Fruit fly (Drosophila melanogaster) whole organism, embryonic: ENCODE results near the gene CG44355.

Experiments used
- B-H1 ChIP-seq: fragments of 200-800 bp; sonication (Bioruptor generic); IDR thresholded peaks from 3 replicates; pipeline ENCODE4 v1.3.6; 2022; ENCODE audit warnings: missing biosample characterization, missing genetic modification characterization
- CG10979 ChIP-seq: fragments of 200-800 bp; sonication (Bioruptor generic); optimal IDR thresholded peaks from 2 replicates; lab custom pipeline; 2018; ENCODE audit warnings: missing biosample characterization, mild to moderate bottlenecking, missing genetic modification characterization, moderate library complexity
- CG11456 ChIP-seq: fragments of 200-800 bp; sonication (Bioruptor generic); IDR thresholded peaks from 3 replicates; pipeline ENCODE4 v1.3.6; 2022; ENCODE audit warnings: missing biosample characterization, missing genetic modification characterization
- CG12155 ChIP-seq: fragments of 200-800 bp; sonication (Bioruptor generic); optimal IDR thresholded peaks from 3 replicates; lab custom pipeline; 2016; ENCODE audit warnings: missing biosample characterization, missing genetic modification characterization
- CG17186 ChIP-seq: fragments of 200-800 bp; sonication (Bioruptor generic); optimal IDR thresholded peaks from 3 replicates; lab custom pipeline; 2017; ENCODE audit warnings: missing biosample characterization, missing genetic modification reagents, missing genetic modification characterization
- CG18764 ChIP-seq: fragments of 200-800 bp; sonication (Bioruptor generic); optimal IDR thresholded peaks from 3 replicates; lab custom pipeline; 2016; ENCODE audit warnings: missing biosample characterization, missing genetic modification characterization
- CG2129 ChIP-seq: fragments of 200-800 bp; sonication (Bioruptor generic); IDR thresholded peaks from 2 replicates; pipeline ENCODE4 v1.3.6; 2022; ENCODE audit warnings: missing biosample characterization, missing genetic modification characterization; ENCODE audit not compliant: partially characterized antibody
- CG32772 ChIP-seq: fragments of 200-800 bp; sonication (Bioruptor generic); IDR thresholded peaks from 2 replicates; pipeline ENCODE4 v1.3.6; 2022; ENCODE audit warnings: missing biosample characterization, missing genetic modification characterization
- CG42726 ChIP-seq: fragments of 200-800 bp; sonication (Bioruptor generic); IDR thresholded peaks from 2 replicates; pipeline ENCODE4 v1.3.6; 2022; ENCODE audit warnings: missing biosample characterization, missing genetic modification characterization; ENCODE audit not compliant: partially characterized antibody
- CG4404 ChIP-seq: fragments of 200-800 bp; sonication (Bioruptor generic); IDR thresholded peaks from 2 replicates; pipeline ENCODE4 v1.3.6; 2022; ENCODE audit warnings: missing biosample characterization, missing genetic modification characterization
- CG4854 ChIP-seq: fragments of 200-800 bp; sonication (Bioruptor generic); optimal IDR thresholded peaks from 2 replicates; lab custom pipeline; 2016; ENCODE audit warnings: missing biosample characterization, missing genetic modification characterization, inconsistent platforms
- CG5245 ChIP-seq: fragments of 200-800 bp; sonication (Bioruptor generic); optimal IDR thresholded peaks from 3 replicates; lab custom pipeline; 2016; ENCODE audit warnings: missing biosample characterization, missing genetic modification characterization
- CG6854 ChIP-seq: fragments of 200-800 bp; sonication (Bioruptor generic); optimal IDR thresholded peaks from 3 replicates; lab custom pipeline; 2017; ENCODE audit warnings: missing biosample characterization, mild to moderate bottlenecking, missing genetic modification characterization
- CG7372 ChIP-seq: fragments of 200-800 bp; sonication (Bioruptor generic); IDR thresholded peaks from 2 replicates; pipeline ENCODE4 v1.3.6; 2022; ENCODE audit warnings: missing biosample characterization, missing genetic modification characterization
- CHES-1-like ChIP-seq: fragments of 200-800 bp; sonication (Bioruptor generic); optimal IDR thresholded peaks from 2 replicates; lab custom pipeline; 2016; ENCODE audit warnings: missing biosample characterization, missing genetic modification characterization
- Dek ChIP-seq: fragments of 200-800 bp; sonication (Bioruptor generic); optimal IDR thresholded peaks from 3 replicates; lab custom pipeline; 2019; ENCODE audit warnings: missing biosample characterization, mild to moderate bottlenecking, missing genetic modification characterization, moderate library complexity
- Dref ChIP-seq: fragments of 200-800 bp; sonication (Bioruptor generic); IDR thresholded peaks from 2 replicates; pipeline ENCODE4 v1.3.6; 2022; ENCODE audit warnings: missing biosample characterization, missing genetic modification characterization
- Hmx ChIP-seq: fragments of 200-800 bp; sonication (Bioruptor generic); optimal IDR thresholded peaks from 2 replicates; lab custom pipeline; 2016; ENCODE audit warnings: missing biosample characterization, missing genetic modification characterization
- Lhr ChIP-seq: fragments of 200-800 bp; sonication (Bioruptor generic); optimal IDR thresholded peaks from 3 replicates; lab custom pipeline; 2017; ENCODE audit warnings: mild to moderate bottlenecking, missing biosample characterization, missing genetic modification reagents, missing genetic modification characterization
- Mes4 ChIP-seq: fragments of 200-800 bp; sonication (Bioruptor generic); optimal IDR thresholded peaks from 2 replicates; lab custom pipeline; 2016; ENCODE audit warnings: missing biosample characterization, missing genetic modification characterization
- NC2α ChIP-seq: fragments of 200-800 bp; sonication (Bioruptor generic); optimal IDR thresholded peaks from 2 replicates; lab custom pipeline; 2016; ENCODE audit warnings: missing biosample characterization, missing genetic modification characterization
- PHDP ChIP-seq: fragments of 200-800 bp; sonication (Bioruptor generic); optimal IDR thresholded peaks from 3 replicates; lab custom pipeline; 2018; ENCODE audit warnings: missing biosample characterization, mild to moderate bottlenecking, missing genetic modification characterization, moderate library complexity
- Pdp1 ChIP-seq, 2 experiments: fragments of 200-800 bp; sonication (Bioruptor generic); optimal IDR thresholded peaks; 3 replicates each; lab custom pipeline; 2016; ENCODE audit warnings: missing biosample characterization in 2 of 2, missing genetic modification characterization in 2 of 2, mild to moderate bottlenecking in 1 of 2, moderate library complexity in 1 of 2
- Ravus ChIP-seq: fragments of 200-800 bp; sonication (Bioruptor generic); IDR thresholded peaks from 2 replicates; pipeline ENCODE4 v1.3.6; 2022; ENCODE audit warnings: missing biosample characterization, missing genetic modification characterization
- Rfx ChIP-seq: fragments of 200-800 bp; sonication (Bioruptor generic); IDR thresholded peaks from 2 replicates; pipeline ENCODE4 v1.3.6; 2022; ENCODE audit warnings: missing biosample characterization, missing genetic modification characterization
- Six4 ChIP-seq: fragments of 200-800 bp; sonication (Bioruptor generic); optimal IDR thresholded peaks from 2 replicates; lab custom pipeline; 2016; ENCODE audit warnings: missing biosample characterization, missing genetic modification characterization
- Trl ChIP-seq, 3 experiments: fragments of >200 bp in 2 of 3; fragments of 200-800 bp in 1 of 3; sonication (Bioruptor generic) in 1 of 3; optimal IDR thresholded peaks; 2 replicates in 1 of 3; 3 replicates in 2 of 3; lab custom pipeline; 2016 to 2017; ENCODE audit warnings: missing biosample characterization in 1 of 3, missing genetic modification characterization in 1 of 3
- abd-A ChIP-seq: fragments of 200-800 bp; sonication (Bioruptor generic); optimal IDR thresholded peaks from 3 replicates; lab custom pipeline; 2019; ENCODE audit warnings: missing biosample characterization, mild to moderate bottlenecking, missing genetic modification characterization, moderate library complexity
- ac ChIP-seq: fragments of 200-800 bp; sonication (Bioruptor generic); optimal IDR thresholded peaks from 3 replicates; lab custom pipeline; 2017; ENCODE audit warnings: missing biosample characterization, mild to moderate bottlenecking, missing genetic modification characterization
- br ChIP-seq: fragments of >200 bp; optimal IDR thresholded peaks from 2 replicates; lab custom pipeline; 2017
- crc ChIP-seq: fragments of 200-800 bp; sonication (Bioruptor generic); optimal IDR thresholded peaks from 2 replicates; lab custom pipeline; 2016; ENCODE audit warnings: missing biosample characterization, missing genetic modification characterization
- da ChIP-seq: fragments of 200-800 bp; sonication (Bioruptor generic); optimal IDR thresholded peaks from 2 replicates; lab custom pipeline; 2016; ENCODE audit warnings: missing biosample characterization, missing genetic modification characterization
- gcm ChIP-seq: fragments of 200-800 bp; sonication (Bioruptor generic); optimal IDR thresholded peaks from 2 replicates; lab custom pipeline; 2019; ENCODE audit warnings: missing biosample characterization, mild to moderate bottlenecking, missing genetic modification characterization, moderate library complexity
- h ChIP-seq: fragments of >200 bp; optimal IDR thresholded peaks from 2 replicates; lab custom pipeline; 2017
- hkb ChIP-seq, 2 experiments: fragments of 200-800 bp in 1 of 2; fragments of >200 bp in 1 of 2; sonication (Bioruptor generic) in 1 of 2; IDR thresholded peaks in 1 of 2; optimal IDR thresholded peaks in 1 of 2; 2 replicates each; pipeline versions ENCODE4 v1.3.6 to Lab custom; 2017 to 2022; ENCODE audit warnings: missing biosample characterization in 1 of 2, missing genetic modification characterization in 1 of 2
- lov ChIP-seq, 2 experiments: fragments of 200-800 bp in 1 of 2; fragments of >200 bp in 1 of 2; sonication (Bioruptor generic) in 1 of 2; IDR thresholded peaks in 1 of 2; optimal IDR thresholded peaks in 1 of 2; 2 replicates in 1 of 2; 3 replicates in 1 of 2; pipeline versions ENCODE4 v1.3.6 to Lab custom; 2017 to 2022; ENCODE audit warnings: missing biosample characterization in 1 of 2, missing genetic modification characterization in 1 of 2
- nerfin-1 ChIP-seq: fragments of 200-800 bp; sonication (Bioruptor generic); optimal IDR thresholded peaks from 3 replicates; lab custom pipeline; 2019; ENCODE audit warnings: missing biosample characterization, mild to moderate bottlenecking, missing genetic modification characterization, moderate library complexity
- pfk ChIP-seq: fragments of 200-800 bp; sonication (Bioruptor generic); optimal IDR thresholded peaks from 2 replicates; lab custom pipeline; 2018; ENCODE audit warnings: missing biosample characterization, mild to moderate bottlenecking, missing genetic modification characterization, moderate library complexity
- pros ChIP-seq: fragments of 200-800 bp; sonication (Bioruptor generic); optimal IDR thresholded peaks from 3 replicates; lab custom pipeline; 2019; ENCODE audit warnings: missing biosample characterization, mild to moderate bottlenecking, missing genetic modification characterization, moderate library complexity
- psq ChIP-seq: fragments of 200-800 bp; sonication (Bioruptor generic); optimal IDR thresholded peaks from 2 replicates; lab custom pipeline; 2017; ENCODE audit warnings: missing biosample characterization, missing genetic modification characterization
- sc ChIP-seq, 3 experiments: fragments of >200 bp in 2 of 3; fragments of 200-800 bp in 1 of 3; sonication (Bioruptor generic) in 1 of 3; optimal IDR thresholded peaks; 2 replicates in 2 of 3; 3 replicates in 1 of 3; lab custom pipeline; 2017; ENCODE audit warnings: mild to moderate bottlenecking in 1 of 3, missing biosample characterization in 1 of 3, missing genetic modification characterization in 1 of 3, missing genetic modification reagents in 1 of 3
- sim ChIP-seq: fragments of 200-800 bp; sonication (Bioruptor generic); IDR thresholded peaks from 2 replicates; pipeline ENCODE4 v1.3.6; 2022; ENCODE audit warnings: missing biosample characterization, missing genetic modification characterization
- sna ChIP-seq: fragments of 200-800 bp; sonication (Bioruptor generic); IDR thresholded peaks from 2 replicates; pipeline ENCODE4 v1.3.6; 2022; ENCODE audit warnings: missing biosample characterization, missing genetic modification characterization; ENCODE audit not compliant: partially characterized antibody
- ttk ChIP-seq: fragments of 200-800 bp; sonication (Bioruptor generic); IDR thresholded peaks from 2 replicates; pipeline ENCODE4 v2.1.2; 2022; ENCODE audit warnings: missing biosample characterization, missing genetic modification characterization
- tup ChIP-seq: fragments of 200-800 bp; sonication (Bioruptor generic); optimal IDR thresholded peaks from 2 replicates; lab custom pipeline; 2016; ENCODE audit warnings: missing biosample characterization, mild to moderate bottlenecking, missing genetic modification characterization, moderate library complexity
- vvl ChIP-seq: fragments of 200-800 bp; sonication (Bioruptor generic); IDR thresholded peaks from 2 replicates; pipeline ENCODE4 v1.3.6; 2022; ENCODE audit warnings: missing biosample characterization, missing genetic modification characterization

CG44355 gene

dm6 chr3L:12266343-12267287 is 44.0 kb upstream of the CG44355 start, which contains the start of gene app (continued):
- no peak for TF ChIP-seq Trl (optimal IDR thresholded peaks at IDR 0.05; lab: Kevin White, UChicago)
- TF ChIP-seq Trl (GFP tag; optimal IDR thresholded peaks at IDR 0.05; lab: Kevin White, UChicago): peak; percentile 70
- peak; percentile 71 for TF ChIP-seq Lhr
- TF ChIP-seq Rfx: peak; percentile 93
- peak; percentile 89 for TF ChIP-seq PHDP (tag; lab: Kevin White, UChicago)
- TF ChIP-seq nerfin-1 (tag; lab: Kevin White, UChicago): peak; percentile 71
- TF ChIP-seq br (lab: Kevin White, UChicago): no peak
- TF ChIP-seq Six4: peak; percentile 70
- peak; percentile 91 for TF ChIP-seq CG17186 (GFP tag; lab: Kevin White, UChicago)
- TF ChIP-seq CG5245 (GFP tag; lab: Kevin White, UChicago): peak; percentile 53
- peak; percentile 40 for TF ChIP-seq CG4854 (GFP tag; lab: Kevin White, UChicago)
- TF ChIP-seq CHES-1-like: peak; percentile 73
- TF ChIP-seq sna (GFP tag; lab: Robert Waterston, UW): no peak
- peak; percentile 88 for TF ChIP-seq B-H1 (GFP tag; lab: Robert Waterston, UW)
- 0 out of 2 replicates have a peak, but pooled peaks have one; percentile 22 for TF ChIP-seq Dref (GFP tag; lab: Robert Waterston, UW)
- TF ChIP-seq CG18764 (GFP tag; lab: Kevin White, UChicago): peak; percentile 61
- peak; percentile 68 for TF ChIP-seq crc
- TF ChIP-seq CG32772 (GFP tag; lab: Robert Waterston, UW): peak; percentile 88
- peak; percentile 69 for TF ChIP-seq gcm (GFP tag; lab: Kevin White, UChicago)
- peak; percentile 66 for TF ChIP-seq NC2α (GFP tag; lab: Kevin White, UChicago)
- TF ChIP-seq CG12155 (GFP tag; lab: Kevin White, UChicago): peak; percentile 71
- no peak for TF ChIP-seq sc (optimal IDR thresholded peaks at IDR 0.05; lab: Kevin White, UChicago)
- peak; percentile 77 for TF ChIP-seq sc (GFP tag; optimal IDR thresholded peaks at IDR 0.05; lab: Kevin White, UChicago)
- TF ChIP-seq CG6854 (GFP tag; lab: Kevin White, UChicago): peak; percentile 60
- no peak for TF ChIP-seq lov (optimal IDR thresholded peaks at IDR 0.05; lab: Kevin White, UChicago)
- peak; percentile 86 for TF ChIP-seq lov (GFP tag; IDR thresholded peaks at IDR 0.05; lab: Robert Waterston, UW)
- TF ChIP-seq ttk (GFP tag; lab: Robert Waterston, UW): peak; percentile 90; the same call in 1 of the 2 replicates
- TF ChIP-seq CG7372 (GFP tag; lab: Robert Waterston, UW): peak; percentile 89
- TF ChIP-seq ac (GFP tag; lab: Kevin White, UChicago): no peak
- no peak for TF ChIP-seq da (GFP tag; lab: Kevin White, UChicago)
- TF ChIP-seq CG11456 (GFP tag; lab: Robert Waterston, UW): peak; percentile 87
- peak; percentile 78 for TF ChIP-seq CG10979
- TF ChIP-seq vvl (GFP tag; lab: Robert Waterston, UW): peak; percentile 96
- peak; percentile 63 for TF ChIP-seq pfk (GFP tag; lab: Kevin White, UChicago)
- TF ChIP-seq Dek (tag; lab: Kevin White, UChicago): peak; percentile 69
- TF ChIP-seq Ravus (GFP tag; lab: Robert Waterston, UW): peak; percentile 42
- TF ChIP-seq Pdp1 (GFP tag; optimal IDR thresholded peaks at IDR 0.05; lab: Kevin White, UChicago): peak; percentile 67 to 72
- TF ChIP-seq CG2129 (GFP tag; lab: Robert Waterston, UW): no peak
- peak; percentile 43 for TF ChIP-seq abd-A (tag; lab: Kevin White, UChicago)
- TF ChIP-seq hkb (optimal IDR thresholded peaks at IDR 0.05; lab: Kevin White, UChicago): peak; percentile 29
- peak; percentile 91 for TF ChIP-seq hkb (GFP tag; IDR thresholded peaks at IDR 0.05; lab: Robert Waterston, UW)
- peak; percentile 76 for TF ChIP-seq tup (GFP tag; lab: Kevin White, UChicago)
- peak; percentile 73; the same call in 1 of the 2 replicates for TF ChIP-seq CG4404 (GFP tag; lab: Robert Waterston, UW)
- peak; percentile 2 for TF ChIP-seq pros (GFP tag; lab: Kevin White, UChicago)
- TF ChIP-seq Mes4 (GFP tag; lab: Kevin White, UChicago): peak; percentile 75
- no peak for TF ChIP-seq Hmx (GFP tag; lab: Kevin White, UChicago)
- no peak for TF ChIP-seq CG42726 (GFP tag; lab: Robert Waterston, UW)
- peak; percentile 74; the same call in 1 of the 2 replicates for TF ChIP-seq sim
- TF ChIP-seq psq: no peak
- no peak for TF ChIP-seq h (lab: Kevin White, UChicago)
